Worm (Caenorhabditis elegans) whole organism, mixed stage, embryonic: ENCODE measurements around the gene K12D12.4.

ENCODE experiments used
- bed-3 ChIP-seq: fragments of 200-800 bp; sonication (Bioruptor generic); optimal IDR thresholded peaks from 3 replicates; lab custom pipeline; 2018; ENCODE audit warnings: mild to moderate bottlenecking, missing genetic modification characterization, moderate library complexity, missing compliant biosample characterization
- blmp-1 ChIP-seq: fragments of 150-350 bp; optimal IDR thresholded peaks from 2 replicates; lab custom pipeline; 2014; ENCODE audit warnings: missing biosample characterization, missing genetic modification characterization
- cnd-1 ChIP-seq: fragments of 200-800 bp; sonication (Bioruptor generic); optimal IDR thresholded peaks from 2 replicates; lab custom pipeline; 2018; ENCODE audit warnings: mild to moderate bottlenecking, missing genetic modification characterization, missing compliant biosample characterization
- elt-3 ChIP-seq: fragments of 150-350 bp; optimal IDR thresholded peaks from 2 replicates; lab custom pipeline; 2014; ENCODE audit warnings: missing biosample characterization, missing genetic modification characterization
- flh-1 ChIP-seq: fragments of 200-800 bp; sonication (Bioruptor generic); optimal IDR thresholded peaks from 2 replicates; lab custom pipeline; 2018; ENCODE audit warnings: mild to moderate bottlenecking, missing genetic modification characterization, moderate library complexity, missing compliant biosample characterization
- lsy-2 ChIP-seq: fragments of 150-350 bp; optimal IDR thresholded peaks from 2 replicates; lab custom pipeline; 2014; ENCODE audit warnings: missing biosample characterization, missing genetic modification characterization
- mab-5 ChIP-seq: fragments of 150-350 bp; optimal IDR thresholded peaks from 2 replicates; lab custom pipeline; 2014; ENCODE audit warnings: missing biosample characterization, missing genetic modification characterization
- mep-1 ChIP-seq: fragments of 150-350 bp; optimal IDR thresholded peaks from 2 replicates; lab custom pipeline; 2017; ENCODE audit warnings: missing biosample characterization, missing genetic modification reagents, missing genetic modification characterization, inconsistent platforms
- nhr-12 ChIP-seq: fragments of 150-350 bp; optimal IDR thresholded peaks from 2 replicates; lab custom pipeline; 2014; ENCODE audit warnings: missing biosample characterization, missing genetic modification characterization
- nhr-2 ChIP-seq: fragments of 150-350 bp; optimal IDR thresholded peaks from 2 replicates; lab custom pipeline; 2014; ENCODE audit warnings: missing biosample characterization, missing genetic modification characterization
- nhr-28 ChIP-seq: fragments of 150-350 bp; optimal IDR thresholded peaks from 2 replicates; lab custom pipeline; 2014; ENCODE audit warnings: missing biosample characterization, missing genetic modification characterization
- pha-4 ChIP-seq: fragments of 150-350 bp; optimal IDR thresholded peaks from 2 replicates; lab custom pipeline; 2018; ENCODE audit warnings: missing biosample characterization, missing genetic modification reagents, missing genetic modification characterization
- snpc-4 ChIP-seq: fragments of 150-350 bp; optimal IDR thresholded peaks from 2 replicates; lab custom pipeline; 2014; ENCODE audit warnings: missing biosample characterization, missing genetic modification characterization

DNA sequence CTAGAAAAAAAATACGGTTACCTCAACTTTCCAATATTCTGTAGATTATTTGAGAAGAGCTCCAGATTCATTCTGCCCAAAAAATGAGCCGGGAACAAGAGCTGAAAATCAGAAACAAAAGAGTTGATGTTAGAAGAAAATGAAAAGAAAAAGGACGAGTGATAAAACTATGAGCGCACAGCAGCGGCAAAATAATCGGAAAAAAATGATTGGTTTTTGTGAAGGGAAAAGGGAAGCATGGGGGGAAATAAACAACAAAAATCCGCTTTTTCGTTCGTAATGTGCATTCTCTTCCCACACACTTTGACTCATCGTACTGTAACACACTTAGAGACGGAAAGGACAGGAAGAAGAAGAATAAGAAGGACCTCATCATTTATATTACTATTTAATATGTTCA, 27.8 kb upstream of the K12D12.4 start, which contains the start of gene ZK930.2:
- TF ChIP-seq snpc-4 (tag; lab: Kevin White, UChicago) = no peak
- TF ChIP-seq bed-3 = no peak
- TF ChIP-seq nhr-12 (tag; lab: Kevin White, UChicago) = no peak
- no peak for TF ChIP-seq mep-1
- no peak for TF ChIP-seq elt-3 (tag; lab: Kevin White, UChicago)
- TF ChIP-seq mab-5 = no peak
- no peak for TF ChIP-seq pha-4 (tag; lab: Kevin White, UChicago)
- no peak for TF ChIP-seq blmp-1 (tag; lab: Kevin White, UChicago)
- no peak for TF ChIP-seq lsy-2 (tag; lab: Kevin White, UChicago)
- no peak for TF ChIP-seq flh-1
- TF ChIP-seq nhr-2 (tag; lab: Kevin White, UChicago) = no peak
- TF ChIP-seq cnd-1 (tag; lab: Kevin White, UChicago) = no peak
- no peak for TF ChIP-seq nhr-28 (tag; lab: Kevin White, UChicago)
